Fruit fly (Drosophila melanogaster) whole organism, embryonic: ENCODE data around the gene Shmt.
A peak's percentile ranks its signal among the peaks of the same experiment; 100 is the strongest.

Source experiments
- CG1024 ChIP-seq: fragments of 200-800 bp; sonication (Bioruptor generic); IDR thresholded peaks from 2 replicates; pipeline ENCODE4 v1.3.6; 2022; ENCODE audit warnings: missing biosample characterization, missing genetic modification characterization
- CG12659 ChIP-seq: fragments of 200-800 bp; sonication (Bioruptor generic); optimal IDR thresholded peaks from 3 replicates; lab custom pipeline; 2017; ENCODE audit warnings: mild to moderate bottlenecking, missing biosample characterization, missing genetic modification reagents, missing genetic modification characterization
- CG1603 ChIP-seq: fragments of 200-800 bp; sonication (Bioruptor generic); optimal IDR thresholded peaks from 2 replicates; lab custom pipeline; 2019; ENCODE audit warnings: missing biosample characterization, mild to moderate bottlenecking, missing genetic modification characterization, moderate library complexity
- CG16813 ChIP-seq: fragments of 200-800 bp; sonication (Bioruptor generic); IDR thresholded peaks from 3 replicates; pipeline ENCODE4 v1.3.6; 2022; ENCODE audit warnings: missing biosample characterization, missing genetic modification characterization; ENCODE audit not compliant: partially characterized antibody
- CG2678 ChIP-seq: fragments of 200-800 bp; sonication (Bioruptor generic); optimal IDR thresholded peaks from 3 replicates; lab custom pipeline; 2019; ENCODE audit warnings: missing biosample characterization, mild to moderate bottlenecking, missing genetic modification characterization, moderate library complexity
- CG3065 ChIP-seq: fragments of 200-800 bp; sonication (Bioruptor generic); optimal IDR thresholded peaks from 2 replicates; lab custom pipeline; 2016; ENCODE audit warnings: missing biosample characterization, missing genetic modification characterization
- CG32772 ChIP-seq: fragments of 200-800 bp; sonication (Bioruptor generic); IDR thresholded peaks from 2 replicates; pipeline ENCODE4 v1.3.6; 2022; ENCODE audit warnings: missing biosample characterization, missing genetic modification characterization
- CG33213 ChIP-seq: fragments of 200-800 bp; sonication (Bioruptor generic); optimal IDR thresholded peaks from 3 replicates; lab custom pipeline; 2016; ENCODE audit warnings: missing biosample characterization, missing genetic modification characterization
- CG3995 ChIP-seq: fragments of 200-800 bp; sonication (Bioruptor generic); optimal IDR thresholded peaks from 3 replicates; lab custom pipeline; 2016; ENCODE audit warnings: missing biosample characterization, missing genetic modification characterization
- CG4328 ChIP-seq: fragments of 200-800 bp; sonication (Bioruptor generic); optimal IDR thresholded peaks from 3 replicates; lab custom pipeline; 2017; ENCODE audit warnings: missing biosample characterization, missing genetic modification reagents, missing genetic modification characterization
- CG4617 ChIP-seq: fragments of 200-800 bp; sonication (Bioruptor generic); optimal IDR thresholded peaks from 3 replicates; lab custom pipeline; 2016; ENCODE audit warnings: missing biosample characterization, missing genetic modification characterization, borderline replicate concordance
- CG4730 ChIP-seq: fragments of 200-800 bp; sonication (Bioruptor generic); IDR thresholded peaks from 2 replicates; pipeline ENCODE4 v1.3.6; 2022; ENCODE audit warnings: missing biosample characterization, missing genetic modification characterization
- CG6254 ChIP-seq: fragments of 200-800 bp; sonication (Bioruptor generic); optimal IDR thresholded peaks from 3 replicates; lab custom pipeline; 2017; ENCODE audit warnings: mild to moderate bottlenecking, missing biosample characterization, missing genetic modification reagents, missing genetic modification characterization
- CG6654 ChIP-seq: fragments of 200-800 bp; sonication (Bioruptor generic); optimal IDR thresholded peaks from 2 replicates; lab custom pipeline; 2017; ENCODE audit warnings: missing biosample characterization, mild to moderate bottlenecking, missing genetic modification characterization
- CG7928 ChIP-seq: fragments of 200-800 bp; sonication (Bioruptor generic); optimal IDR thresholded peaks from 2 replicates; lab custom pipeline; 2017; ENCODE audit warnings: missing biosample characterization, mild to moderate bottlenecking, missing genetic modification characterization
- CG8944 ChIP-seq: fragments of 200-800 bp; sonication (Bioruptor generic); optimal IDR thresholded peaks from 3 replicates; lab custom pipeline; 2016; ENCODE audit warnings: missing biosample characterization, missing genetic modification characterization
- CrebB ChIP-seq: fragments of 200-800 bp; sonication (Bioruptor generic); optimal IDR thresholded peaks from 3 replicates; lab custom pipeline; 2018; ENCODE audit warnings: missing biosample characterization, mild to moderate bottlenecking, missing genetic modification characterization
- D ChIP-seq, 2 experiments: fragments of 200-800 bp in 1 of 2; fragments of >200 bp in 1 of 2; sonication (Bioruptor generic) in 1 of 2; optimal IDR thresholded peaks; 2 replicates in 1 of 2; 3 replicates in 1 of 2; lab custom pipeline; 2017; ENCODE audit warnings: mild to moderate bottlenecking in 1 of 2, missing biosample characterization in 1 of 2, missing genetic modification characterization in 1 of 2, missing genetic modification reagents in 1 of 2
- Dek ChIP-seq: fragments of 200-800 bp; sonication (Bioruptor generic); optimal IDR thresholded peaks from 3 replicates; lab custom pipeline; 2019; ENCODE audit warnings: missing biosample characterization, mild to moderate bottlenecking, missing genetic modification characterization, moderate library complexity
- Dip3 ChIP-seq: fragments of 200-800 bp; sonication (Bioruptor generic); optimal IDR thresholded peaks from 3 replicates; lab custom pipeline; 2016; ENCODE audit warnings: missing biosample characterization, missing genetic modification characterization
- Drgx ChIP-seq: fragments of 200-800 bp; sonication (Bioruptor generic); IDR thresholded peaks from 2 replicates; pipeline ENCODE4 v1.3.6; 2022; ENCODE audit warnings: missing biosample characterization, missing genetic modification characterization
- ERR ChIP-seq: fragments of 200-800 bp; sonication (Bioruptor generic); optimal IDR thresholded peaks from 2 replicates; lab custom pipeline; 2016; ENCODE audit warnings: missing biosample characterization, missing genetic modification characterization
- Ets65A ChIP-seq: fragments of 200-800 bp; sonication (Bioruptor generic); peaks from one replicate; lab custom pipeline; 2016; ENCODE audit warnings: missing biosample characterization, missing genetic modification characterization
- Hr3 ChIP-seq: fragments of 200-800 bp; sonication (Bioruptor generic); optimal IDR thresholded peaks from 3 replicates; lab custom pipeline; 2016; ENCODE audit warnings: missing biosample characterization, missing genetic modification characterization
- Hr78 ChIP-seq, 2 experiments: fragments of 200-800 bp in 1 of 2; fragments of >200 bp in 1 of 2; sonication (Bioruptor generic) in 1 of 2; optimal IDR thresholded peaks; 2 replicates each; lab custom pipeline; 2017 to 2019; ENCODE audit warnings: missing biosample characterization in 2 of 2, missing genetic modification characterization in 2 of 2, mild to moderate bottlenecking in 1 of 2, moderate library complexity in 1 of 2
- Max ChIP-seq: fragments of 200-800 bp; sonication (Bioruptor generic); optimal IDR thresholded peaks from 2 replicates; lab custom pipeline; 2016; ENCODE audit warnings: missing biosample characterization, mild to moderate bottlenecking, missing genetic modification characterization
- Mes4 ChIP-seq: fragments of 200-800 bp; sonication (Bioruptor generic); optimal IDR thresholded peaks from 2 replicates; lab custom pipeline; 2016; ENCODE audit warnings: missing biosample characterization, missing genetic modification characterization
- Myb ChIP-seq: fragments of 200-800 bp; sonication (Bioruptor generic); optimal IDR thresholded peaks from 2 replicates; lab custom pipeline; 2016; ENCODE audit warnings: missing biosample characterization, missing genetic modification characterization
- Pdp1 ChIP-seq, 2 experiments: fragments of 200-800 bp; sonication (Bioruptor generic); optimal IDR thresholded peaks; 3 replicates each; lab custom pipeline; 2016; ENCODE audit warnings: missing biosample characterization in 2 of 2, missing genetic modification characterization in 2 of 2, mild to moderate bottlenecking in 1 of 2, moderate library complexity in 1 of 2
- Scr ChIP-seq: fragments of 200-800 bp; sonication (Bioruptor generic); IDR thresholded peaks from 2 replicates; pipeline ENCODE4 v1.3.6; 2022; ENCODE audit warnings: missing biosample characterization, missing genetic modification characterization; ENCODE audit not compliant: partially characterized antibody
- abd-A ChIP-seq: fragments of 200-800 bp; sonication (Bioruptor generic); optimal IDR thresholded peaks from 3 replicates; lab custom pipeline; 2019; ENCODE audit warnings: missing biosample characterization, mild to moderate bottlenecking, missing genetic modification characterization, moderate library complexity
- amos ChIP-seq: fragments of 200-800 bp; sonication (Bioruptor generic); IDR thresholded peaks from 2 replicates; pipeline ENCODE4 v1.3.6; 2022; ENCODE audit warnings: missing biosample characterization, missing genetic modification characterization; ENCODE audit not compliant: partially characterized antibody
- bigmax ChIP-seq: fragments of 200-800 bp; sonication (Bioruptor generic); optimal IDR thresholded peaks from 2 replicates; lab custom pipeline; 2018; ENCODE audit warnings: missing biosample characterization, mild to moderate bottlenecking, missing genetic modification characterization
- da ChIP-seq: fragments of 200-800 bp; sonication (Bioruptor generic); optimal IDR thresholded peaks from 2 replicates; lab custom pipeline; 2016; ENCODE audit warnings: missing biosample characterization, missing genetic modification characterization
- dmrt11E ChIP-seq: fragments of 200-800 bp; sonication (Bioruptor generic); optimal IDR thresholded peaks from 3 replicates; lab custom pipeline; 2018; ENCODE audit warnings: missing biosample characterization, mild to moderate bottlenecking, missing genetic modification characterization, moderate library complexity
- exex ChIP-seq: fragments of 200-800 bp; sonication (Bioruptor generic); optimal IDR thresholded peaks from 4 replicates; lab custom pipeline; 2018; ENCODE audit warnings: missing biosample characterization, mild to moderate bottlenecking, missing genetic modification characterization, moderate library complexity
- ham ChIP-seq: fragments of 200-800 bp; sonication (Bioruptor generic); IDR thresholded peaks from 2 replicates; pipeline ENCODE4 v1.3.6; 2022; ENCODE audit warnings: missing biosample characterization, missing genetic modification characterization
- hkb ChIP-seq, 2 experiments: fragments of 200-800 bp in 1 of 2; fragments of >200 bp in 1 of 2; sonication (Bioruptor generic) in 1 of 2; IDR thresholded peaks in 1 of 2; optimal IDR thresholded peaks in 1 of 2; 2 replicates each; pipeline versions ENCODE4 v1.3.6 to Lab custom; 2017 to 2022; ENCODE audit warnings: missing biosample characterization in 1 of 2, missing genetic modification characterization in 1 of 2
- lov ChIP-seq, 2 experiments: fragments of 200-800 bp in 1 of 2; fragments of >200 bp in 1 of 2; sonication (Bioruptor generic) in 1 of 2; IDR thresholded peaks in 1 of 2; optimal IDR thresholded peaks in 1 of 2; 2 replicates in 1 of 2; 3 replicates in 1 of 2; pipeline versions ENCODE4 v1.3.6 to Lab custom; 2017 to 2022; ENCODE audit warnings: missing biosample characterization in 1 of 2, missing genetic modification characterization in 1 of 2
- mld ChIP-seq: fragments of 200-800 bp; sonication (Bioruptor generic); IDR thresholded peaks from 3 replicates; pipeline ENCODE4 v1.3.6; 2022; ENCODE audit warnings: missing biosample characterization, missing genetic modification characterization; ENCODE audit not compliant: partially characterized antibody
- org-1 ChIP-seq: fragments of 200-800 bp; sonication (Bioruptor generic); optimal IDR thresholded peaks from 2 replicates; lab custom pipeline; 2017; ENCODE audit warnings: missing biosample characterization, missing genetic modification characterization
- sim ChIP-seq: fragments of 200-800 bp; sonication (Bioruptor generic); IDR thresholded peaks from 2 replicates; pipeline ENCODE4 v1.3.6; 2022; ENCODE audit warnings: missing biosample characterization, missing genetic modification characterization
- sqz ChIP-seq: fragments of 200-800 bp; sonication (Bioruptor generic); optimal IDR thresholded peaks from 3 replicates; lab custom pipeline; 2018; ENCODE audit warnings: missing biosample characterization, mild to moderate bottlenecking, missing genetic modification characterization
- twi ChIP-seq: fragments of 200-800 bp; optimal IDR thresholded peaks from 2 replicates; lab custom pipeline; 2019; ENCODE audit warnings: missing biosample characterization, mild to moderate bottlenecking, missing genetic modification characterization, moderate library complexity
- zen ChIP-seq: fragments of 200-800 bp; sonication (Bioruptor generic); optimal IDR thresholded peaks from 3 replicates; lab custom pipeline; 2018; ENCODE audit warnings: missing biosample characterization, mild to moderate bottlenecking, missing genetic modification characterization, moderate library complexity

The Shmt gene

DNA sequence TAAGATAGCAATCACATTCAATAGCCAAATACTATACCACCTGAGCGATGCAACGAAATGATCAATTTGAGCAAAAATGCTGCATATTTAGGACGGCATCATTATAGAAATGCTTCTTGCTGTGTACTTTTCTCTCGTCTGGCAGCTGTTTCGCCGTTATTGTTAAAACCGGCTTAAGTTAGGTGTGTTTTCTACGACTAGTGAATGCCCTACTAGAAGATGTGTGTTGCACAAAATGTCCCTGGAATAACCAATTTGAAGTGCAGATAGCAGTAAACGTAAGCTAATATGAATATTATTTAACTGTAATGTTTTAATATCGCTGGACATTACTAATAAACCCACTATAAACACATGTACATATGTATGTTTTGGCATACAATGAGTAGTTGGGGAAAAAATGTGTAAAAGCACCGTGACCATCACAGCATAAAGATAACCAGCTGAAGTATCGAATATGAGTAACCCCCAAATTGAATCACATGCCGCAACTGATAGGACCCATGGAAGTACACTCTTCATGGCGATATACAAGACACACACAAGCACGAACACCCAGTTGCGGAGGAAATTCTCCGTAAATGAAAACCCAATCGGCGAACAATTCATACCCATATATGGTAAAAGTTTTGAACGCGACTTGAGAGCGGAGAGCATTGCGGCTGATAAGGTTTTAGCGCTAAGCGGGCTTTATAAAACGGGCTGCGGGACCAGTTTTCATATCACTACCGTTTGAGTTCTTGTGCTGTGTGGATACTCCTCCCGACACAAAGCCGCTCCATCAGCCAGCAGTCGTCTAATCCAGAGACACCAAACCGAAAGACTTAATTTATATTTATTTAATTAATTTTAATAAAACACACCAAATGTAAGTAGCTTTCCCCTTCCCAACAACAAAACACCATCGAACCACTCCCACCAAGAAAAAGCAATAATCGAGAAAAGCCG, 16.2 kb downstream of the Shmt start, which contains the start of gene Act5C (continued):
- no peak for TF ChIP-seq CG16813 (GFP tag; lab: Robert Waterston, UW)
- TF ChIP-seq Hr78 (GFP tag; optimal IDR thresholded peaks at IDR 0.05; lab: Kevin White, UChicago) = peak in 1 of 2 experiments; percentile 71
- peak; percentile 77 for TF ChIP-seq CG6654 (GFP tag; lab: Kevin White, UChicago)
- TF ChIP-seq lov (optimal IDR thresholded peaks at IDR 0.05; lab: Kevin White, UChicago) = no peak
- peak; percentile 94 for TF ChIP-seq lov (GFP tag; IDR thresholded peaks at IDR 0.05; lab: Robert Waterston, UW)
- TF ChIP-seq Max (GFP tag; lab: Kevin White, UChicago) = peak; percentile 91
- peak; percentile 96 for TF ChIP-seq Drgx (GFP tag; lab: Robert Waterston, UW)
- peak; percentile 97 for TF ChIP-seq zen (tag; lab: Kevin White, UChicago)
- peak; percentile 41 for TF ChIP-seq abd-A (tag; lab: Kevin White, UChicago)
- TF ChIP-seq CG3065 (GFP tag; lab: Kevin White, UChicago) = peak; percentile 85
- peak; percentile 83 for TF ChIP-seq CG1024 (GFP tag; lab: Robert Waterston, UW)
- TF ChIP-seq Pdp1 (GFP tag; optimal IDR thresholded peaks at IDR 0.05; lab: Kevin White, UChicago) = peak; percentile 94 to 96
- peak; percentile 91 for TF ChIP-seq Dek
- TF ChIP-seq Mes4 (GFP tag; lab: Kevin White, UChicago) = peak; percentile 90
- peak; percentile 59 for TF ChIP-seq CG7928 (GFP tag; lab: Kevin White, UChicago)
- peak; percentile 93 for TF ChIP-seq org-1 (GFP tag; lab: Kevin White, UChicago)
- peak; percentile 94 for TF ChIP-seq CG8944 (GFP tag; lab: Kevin White, UChicago)
- TF ChIP-seq exex (tag; lab: Kevin White, UChicago) = peak; percentile 69
- TF ChIP-seq Hr3 (GFP tag; lab: Kevin White, UChicago) = peak; percentile 93
- TF ChIP-seq Myb (GFP tag; lab: Kevin White, UChicago) = peak; percentile 84
- TF ChIP-seq Scr (GFP tag; lab: Robert Waterston, UW) = no peak
- TF ChIP-seq CG4730 (GFP tag; lab: Robert Waterston, UW) = peak; percentile 88
- TF ChIP-seq sqz (GFP tag; lab: Kevin White, UChicago) = peak; percentile 71
- peak; percentile 88 for TF ChIP-seq da (GFP tag; lab: Kevin White, UChicago)
- TF ChIP-seq twi (tag; lab: Kevin White, UChicago) = peak; percentile 84
- TF ChIP-seq hkb (optimal IDR thresholded peaks at IDR 0.05; lab: Kevin White, UChicago) = no peak
- TF ChIP-seq hkb (GFP tag; IDR thresholded peaks at IDR 0.05; lab: Robert Waterston, UW) = peak; percentile 94
- no peak for TF ChIP-seq D (optimal IDR thresholded peaks at IDR 0.05; lab: Kevin White, UChicago)
- peak; percentile 94 for TF ChIP-seq D (GFP tag; optimal IDR thresholded peaks at IDR 0.05; lab: Kevin White, UChicago)
- TF ChIP-seq CG1603 (tag; lab: Kevin White, UChicago) = peak; percentile 98
- peak; percentile 95 for TF ChIP-seq CG33213
- peak; percentile 92 for TF ChIP-seq ERR (GFP tag; lab: Kevin White, UChicago)
- peak; percentile 96 for TF ChIP-seq dmrt11E (tag; lab: Kevin White, UChicago)
- TF ChIP-seq CG12659 (GFP tag; lab: Kevin White, UChicago) = peak; percentile 91
- TF ChIP-seq mld (GFP tag; lab: Robert Waterston, UW) = no peak
- peak; percentile 90 for TF ChIP-seq sim
- peak; percentile 99 for TF ChIP-seq Ets65A (GFP tag; lab: Kevin White, UChicago)
- peak; percentile 87 for TF ChIP-seq Dip3 (GFP tag; lab: Kevin White, UChicago)
- TF ChIP-seq CG3995 = peak; percentile 65
- TF ChIP-seq bigmax (GFP tag; lab: Kevin White, UChicago) = no peak
- peak; percentile 59 for TF ChIP-seq CG4328 (GFP tag; lab: Kevin White, UChicago)
- peak; percentile 67; the same call in 1 of the 2 replicates for TF ChIP-seq ham (GFP tag; lab: Robert Waterston, UW)
- peak; percentile 95 for TF ChIP-seq CG2678 (tag; lab: Kevin White, UChicago)
- peak; percentile 91 for TF ChIP-seq CrebB (tag; lab: Kevin White, UChicago)
- TF ChIP-seq amos (GFP tag; lab: Robert Waterston, UW) = 0 out of 2 replicates have a peak, but pooled peaks have one; percentile 5
- peak; percentile 90 for TF ChIP-seq CG32772 (GFP tag; lab: Robert Waterston, UW)
- TF ChIP-seq CG4617 = peak; percentile 83
- TF ChIP-seq CG6254 = peak; percentile 89
